Fruit fly (Drosophila melanogaster): ENCODE measurements around the gene CG13643.
A peak's percentile ranks its signal among the peaks of the same experiment; 100 is the strongest.

CG13643 gene

DNA sequence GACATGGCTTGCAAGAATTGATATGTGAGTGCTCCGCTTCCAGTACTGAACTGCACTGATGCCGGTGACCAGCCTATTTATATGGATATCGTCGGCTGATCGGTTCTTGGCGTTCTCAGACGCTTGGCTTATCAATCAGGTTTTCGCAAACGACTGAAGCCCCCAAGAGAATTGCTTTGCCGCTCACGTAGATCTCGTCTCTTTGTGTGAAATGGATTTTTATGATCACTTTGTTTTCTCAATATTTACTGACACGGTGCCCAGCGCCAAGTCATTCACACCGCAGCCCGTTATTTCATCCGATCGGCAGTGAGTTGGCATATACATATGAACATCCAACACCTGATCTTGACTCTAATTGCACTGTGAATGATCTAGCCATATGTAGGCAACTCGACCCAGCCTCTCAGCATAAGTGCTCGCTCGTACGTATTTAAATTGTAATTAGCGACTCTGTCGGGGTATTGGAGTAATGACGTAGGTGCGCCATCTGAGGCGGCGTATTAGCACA lies 45.4 kb downstream of the CG13643 start, which contains the start of gene CG13639:
Gene CG13639, minus strand, starts transcription at position 51 of the 511 bp plus-strand sequence.
- TF ChIP-seq chinmo (GFP tag; IDR thresholded peaks at IDR 0.05; ENCODE audit: partially characterized antibody) (0 out of 4 replicates have a peak, but pooled peaks have one; percentile 48), HmgZ (tag; optimal IDR thresholded peaks at IDR 0.05) (no peak), CG14441 (GFP tag; IDR thresholded peaks at IDR 0.05) (0 out of 2 replicates have a peak, but pooled peaks have one; percentile 5), CG15479 (GFP tag; optimal IDR thresholded peaks at IDR 0.05) (no peak), Hmx (GFP tag; optimal IDR thresholded peaks at IDR 0.05) (no peak), slbo (GFP tag; IDR thresholded peaks at IDR 0.05) (no peak), row (GFP tag; IDR thresholded peaks at IDR 0.05) (0 out of 3 replicates have a peak, but pooled peaks have one; percentile 34)

DNA sequence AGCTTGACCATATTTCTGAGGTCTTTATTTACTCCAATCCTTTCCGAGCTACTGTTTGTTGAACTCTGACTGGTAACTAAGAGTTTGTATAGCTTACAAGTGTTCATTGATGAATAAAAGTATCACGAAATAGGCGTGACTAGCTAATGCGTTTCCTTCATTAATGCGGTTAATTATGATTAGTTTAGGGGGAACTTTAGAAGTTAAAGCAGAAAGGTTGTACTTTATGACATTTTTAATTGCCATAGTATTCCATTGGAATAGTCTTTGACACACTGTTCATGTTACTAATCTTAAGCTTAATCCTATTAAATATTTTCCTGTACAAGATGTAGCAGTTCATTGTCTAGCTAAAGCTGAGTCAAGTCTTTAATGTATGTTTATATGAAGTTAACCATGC lies 46.1 kb downstream of the CG13643 start, which contains the start of gene ppk22:
Gene ppk22, minus strand, starts transcription at position 101 of the 400 bp plus-strand sequence.
- no peak for TF ChIP-seq kah (GFP tag; optimal IDR thresholded peaks at IDR 0.05)
- TF ChIP-seq MBD-R2 (GFP tag; IDR thresholded peaks at IDR 0.05) = no peak

DNA sequence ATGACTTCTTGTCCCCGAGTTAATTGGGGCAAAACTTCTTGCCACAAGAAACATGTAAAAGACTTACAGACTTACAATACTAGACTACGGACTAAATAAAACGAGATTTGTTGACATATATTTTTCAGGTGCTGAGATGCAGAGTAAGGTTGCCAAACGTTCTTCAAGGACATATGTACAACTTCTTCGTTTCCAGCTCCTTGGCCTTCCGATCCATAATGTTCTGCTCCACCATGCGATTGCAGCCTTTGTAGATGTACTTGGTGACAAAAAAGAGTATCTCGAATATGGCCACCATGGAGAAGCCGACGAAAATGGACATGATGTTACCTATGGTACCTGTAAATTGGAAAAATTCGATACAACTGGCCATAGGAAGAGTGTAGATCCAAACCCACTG lies 48.3 kb downstream of the CG13643 start, which contains the start of gene CAH4:
Gene CAH4, minus strand, starts transcription at position 101 of the 400 bp plus-strand sequence.
- no peak for TF ChIP-seq CG9932 (GFP tag; IDR thresholded peaks at IDR 0.05)
- no peak for TF ChIP-seq CG32767 (GFP tag; IDR thresholded peaks at IDR 0.05)
- TF ChIP-seq mld (GFP tag; IDR thresholded peaks at IDR 0.05; ENCODE audit: partially characterized antibody) = no peak

- no peak for TF ChIP-seq prd (optimal IDR thresholded peaks at IDR 0.05)
- no peak for TF ChIP-seq prd (GFP tag; IDR thresholded peaks at IDR 0.05)
- no peak for TF ChIP-seq Hr3 (GFP tag; optimal IDR thresholded peaks at IDR 0.05)
- no peak for TF ChIP-seq Doc2 (GFP tag; IDR thresholded peaks at IDR 0.05)
- no peak for TF ChIP-seq knrl (GFP tag; IDR thresholded peaks at IDR 0.05; ENCODE audit: partially characterized antibody)
- no peak for TF ChIP-seq nerfin-1 (tag; optimal IDR thresholded peaks at IDR 0.05)
- no peak for TF ChIP-seq cg (GFP tag; optimal IDR thresholded peaks at IDR 0.05)
- no peak for TF ChIP-seq CHES-1-like (GFP tag; optimal IDR thresholded peaks at IDR 0.05)
- TF ChIP-seq CG6854 (GFP tag; optimal IDR thresholded peaks at IDR 0.05) = no peak
- TF ChIP-seq pzg (GFP tag; optimal IDR thresholded peaks at IDR 0.05) = no peak
- TF ChIP-seq CG5953 (GFP tag; IDR thresholded peaks at IDR 0.05) = no peak
- no peak for TF ChIP-seq az2 (GFP tag; optimal IDR thresholded peaks at IDR 0.05)
- no peak for TF ChIP-seq CG33213 (GFP tag; optimal IDR thresholded peaks at IDR 0.05)
- TF ChIP-seq CG9817 (tag; optimal IDR thresholded peaks at IDR 0.05) = no peak
- TF ChIP-seq Xbp1 (GFP tag; optimal IDR thresholded peaks at IDR 0.05) = no peak
Observed at dm6 chr3R:24856143-24856542, 49.7 kb downstream of the CG13643 start, which contains the start of gene HDAC11. Gene HDAC11, minus strand, starts transcription at chr3R:24856243.

- TF ChIP-seq CG12071 (GFP tag; optimal IDR thresholded peaks at IDR 0.05) = no peak
- no peak for TF ChIP-seq dmrt11E (tag; optimal IDR thresholded peaks at IDR 0.05)
- TF ChIP-seq CG31365 (tag; optimal IDR thresholded peaks at IDR 0.05) = no peak
- TF ChIP-seq CG17829 (tag; optimal IDR thresholded peaks at IDR 0.05) = peak; percentile 1
- peak; percentile 0 for TF ChIP-seq ftz-f1 (GFP tag; optimal IDR thresholded peaks at IDR 0.05)
- TF ChIP-seq CG9797 (GFP tag; optimal IDR thresholded peaks at IDR 0.05) = peak; percentile 72
- TF ChIP-seq Dll (GFP tag; IDR thresholded peaks at IDR 0.05; ENCODE audit: partially characterized antibody) = 0 out of 4 replicates have a peak, but pooled peaks have one; percentile 15
- TF ChIP-seq kni (GFP tag; optimal IDR thresholded peaks at IDR 0.05) = no peak
- TF ChIP-seq CG18262 (tag; optimal IDR thresholded peaks at IDR 0.05) = no peak
- TF ChIP-seq CG10267 (tag; optimal IDR thresholded peaks at IDR 0.05) = peak; percentile 17
- no peak for TF ChIP-seq CG10366 (GFP tag; IDR thresholded peaks at IDR 0.05)
- TF ChIP-seq MBD-R2 (GFP tag; IDR thresholded peaks at IDR 0.05) = peak; percentile 71; the same call in 1 of the 2 replicates
- TF ChIP-seq Taf1 (GFP tag; IDR thresholded peaks at IDR 0.05) = no peak
- TF ChIP-seq bbx (GFP tag; IDR thresholded peaks at IDR 0.05; ENCODE audit: partially characterized antibody) = 0 out of 2 replicates have a peak, but pooled peaks have one; percentile 11
- TF ChIP-seq CG4617 (GFP tag; optimal IDR thresholded peaks at IDR 0.05; ENCODE audit: borderline replicate concordance) = peak; percentile 51
- TF ChIP-seq trem (tag; optimal IDR thresholded peaks at IDR 0.05) = peak; percentile 18
- no peak for TF ChIP-seq CG17912 (GFP tag; optimal IDR thresholded peaks at IDR 0.05)
- TF ChIP-seq CG13287 (GFP tag; IDR thresholded peaks at IDR 0.05; ENCODE audit: partially characterized antibody) = peak; percentile 35; the same call in 1 of the 2 replicates
Observed at dm6 chr3R:24851429-24851828, 54.4 kb downstream of the CG13643 start, which contains the start of gene Nct. Gene Nct, plus strand, starts transcription at chr3R:24851601.
